Fruit fly (Drosophila melanogaster) whole organism, embryonic: ENCODE results near the gene CG34337.

Experiments
- CG2678 ChIP-seq: fragments of 200-800 bp; sonication (Bioruptor generic); optimal IDR thresholded peaks from 3 replicates; lab custom pipeline; 2019; ENCODE audit warnings: missing biosample characterization, mild to moderate bottlenecking, missing genetic modification characterization, moderate library complexity
- CG43689 ChIP-seq: fragments of 200-800 bp; sonication (Bioruptor generic); IDR thresholded peaks from 2 replicates; pipeline ENCODE4 v1.3.6; 2022; ENCODE audit warnings: missing biosample characterization, missing genetic modification characterization
- CG8089 ChIP-seq: fragments of 200-800 bp; sonication (Bioruptor generic); optimal IDR thresholded peaks from 3 replicates; lab custom pipeline; 2016; ENCODE audit warnings: missing biosample characterization, missing genetic modification characterization
- Fer1 ChIP-seq: fragments of 200-800 bp; sonication (Bioruptor generic); optimal IDR thresholded peaks from 2 replicates; lab custom pipeline; 2017; ENCODE audit warnings: missing biosample characterization, mild to moderate bottlenecking, missing genetic modification characterization
- Six4 ChIP-seq: fragments of 200-800 bp; sonication (Bioruptor generic); optimal IDR thresholded peaks from 2 replicates; lab custom pipeline; 2016; ENCODE audit warnings: missing biosample characterization, missing genetic modification characterization
- bab2 ChIP-seq: fragments of 200-800 bp; sonication (Bioruptor generic); optimal IDR thresholded peaks from 2 replicates; lab custom pipeline; 2016; ENCODE audit warnings: missing biosample characterization, missing genetic modification characterization
- dm ChIP-seq: fragments of 200-800 bp; sonication (Bioruptor generic); optimal IDR thresholded peaks from 3 replicates; lab custom pipeline; 2016; ENCODE audit warnings: missing biosample characterization, missing genetic modification characterization
- fru ChIP-seq: fragments of >200 bp; optimal IDR thresholded peaks from 2 replicates; lab custom pipeline; 2017
- her ChIP-seq: fragments of 200-800 bp; sonication (Bioruptor generic); optimal IDR thresholded peaks from 2 replicates; lab custom pipeline; 2016; ENCODE audit warnings: missing biosample characterization, missing genetic modification characterization

DNA sequence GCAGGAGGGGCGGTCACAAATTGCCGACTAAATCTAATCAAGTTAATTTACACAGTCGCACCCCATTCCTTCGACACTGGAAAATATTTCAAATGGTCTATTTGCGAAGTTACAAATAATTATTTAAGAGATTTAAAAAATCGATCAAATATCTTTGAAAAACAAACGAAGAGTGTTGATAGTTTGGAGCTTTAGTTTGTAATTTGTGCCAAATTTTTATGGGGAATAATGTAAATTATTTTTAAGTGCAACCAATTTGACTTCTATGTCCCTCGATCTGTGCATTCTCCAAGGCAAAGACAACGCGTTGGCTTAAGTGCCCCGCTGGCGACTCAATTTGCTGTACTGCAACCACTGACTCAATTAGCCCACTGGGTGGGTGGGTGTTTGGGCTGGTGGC lies 822 bp downstream of the CG34337 start:
- TF ChIP-seq CG2678: no peak
- TF ChIP-seq her: no peak
- TF ChIP-seq Fer1: no peak
- TF ChIP-seq Six4: no peak
- no peak for TF ChIP-seq CG43689 (GFP tag; lab: Robert Waterston, UW)
- no peak for TF ChIP-seq fru
- TF ChIP-seq bab2: no peak
- TF ChIP-seq dm (GFP tag; lab: Kevin White, UChicago): no peak
- no peak for TF ChIP-seq CG8089
